Worm (Caenorhabditis elegans) whole organism, mixed stage, embryonic: ENCODE data around the gene wah-1.

ENCODE experiments used
- cnd-1 ChIP-seq: fragments of 200-800 bp; sonication (Bioruptor generic); optimal IDR thresholded peaks from 2 replicates; lab custom pipeline; 2018; ENCODE audit warnings: mild to moderate bottlenecking, missing genetic modification characterization, missing compliant biosample characterization
- nhr-28 ChIP-seq: fragments of 150-350 bp; optimal IDR thresholded peaks from 2 replicates; lab custom pipeline; 2014; ENCODE audit warnings: missing biosample characterization, missing genetic modification characterization
- nhr-76 ChIP-seq: sonication (generic microtip); optimal IDR thresholded peaks from 2 replicates; lab custom pipeline; 2017; ENCODE audit warnings: missing biosample characterization, missing genetic modification characterization
- ztf-11 ChIP-seq: fragments of 150-350 bp; optimal IDR thresholded peaks from 2 replicates; lab custom pipeline; 2014; ENCODE audit warnings: missing biosample characterization, missing genetic modification characterization

DNA sequence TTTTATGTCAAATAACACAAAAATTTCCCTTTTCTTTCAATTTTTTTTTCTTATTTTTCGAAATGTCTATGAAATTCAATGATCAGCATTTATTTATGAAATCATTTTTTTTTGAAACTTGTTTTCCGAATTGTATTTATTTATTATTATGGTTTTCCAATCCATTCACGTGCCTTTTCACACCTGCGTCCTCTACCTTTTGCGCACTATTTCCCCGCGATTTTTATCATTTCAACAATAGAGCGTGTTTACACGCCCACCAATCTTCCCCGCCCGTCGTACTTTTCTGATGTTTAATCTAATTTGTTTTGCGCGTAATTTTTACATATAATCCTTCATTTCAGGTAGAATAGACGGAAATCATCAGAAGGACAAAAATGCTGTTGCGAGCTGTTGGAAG lies at the start of gene wah-1:
- no peak for TF ChIP-seq cnd-1
- TF ChIP-seq nhr-76 (tag; lab: Kevin White, UChicago) = no peak
- TF ChIP-seq ztf-11 (tag; lab: Kevin White, UChicago) = no peak
- TF ChIP-seq nhr-28 = no peak
